Worm (Caenorhabditis elegans) whole organism, young adult: ENCODE measurements around the gene sulp-5.

ENCODE experiments used
- F22D6.2 ChIP-seq: sonication (generic microtip); optimal IDR thresholded peaks from 2 replicates; lab custom pipeline; 2016; ENCODE audit warnings: mild to moderate bottlenecking, missing genetic modification characterization, missing compliant biosample characterization
- F23B12.7 ChIP-seq: sonication (generic microtip); optimal IDR thresholded peaks from 2 replicates; lab custom pipeline; 2017; ENCODE audit warnings: missing genetic modification characterization, mild to moderate bottlenecking, missing compliant biosample characterization, antibody characterized with exemption, moderate library complexity; ENCODE audit not compliant: insufficient read depth
- F37B4.10 ChIP-seq: fragments of 200-800 bp; sonication (Bioruptor generic); IDR thresholded peaks from 2 replicates; pipeline ENCODE4 v1.3.6; 2022; ENCODE audit warnings: missing genetic modification characterization, missing compliant biosample characterization
- F52B5.7 ChIP-seq: sonication (generic microtip); optimal IDR thresholded peaks from 2 replicates; lab custom pipeline; 2016; ENCODE audit warnings: mild to moderate bottlenecking, missing genetic modification characterization, missing compliant biosample characterization
- K12H6.12 ChIP-seq: fragments of 200-800 bp; sonication (Bioruptor generic); optimal IDR thresholded peaks from 2 replicates; lab custom pipeline; 2018; ENCODE audit warnings: mild to moderate bottlenecking, missing genetic modification characterization, missing compliant biosample characterization
- Y79H2A.3 ChIP-seq: fragments of 200-800 bp; sonication (Bioruptor generic); conservative IDR thresholded peaks from 2 replicates; pipeline ENCODE4 v1.3.6; 2022; ENCODE audit warnings: missing genetic modification reagents, missing genetic modification characterization, missing compliant biosample characterization
- ama-1 ChIP-seq, 3 experiments: fragments of 150-350 bp in 1 of 3; sonication (generic microtip) in 2 of 3; optimal IDR thresholded peaks; 2 replicates each; lab custom pipeline; 2014 to 2018; ENCODE audit warnings: missing biosample characterization in 2 of 3, missing genetic modification characterization in 2 of 3, missing genetic modification reagents in 2 of 3
- attf-3 ChIP-seq: fragments of 200-800 bp; sonication (Bioruptor generic); conservative IDR thresholded peaks from 2 replicates; pipeline ENCODE4 v1.3.6; 2022; ENCODE audit warnings: missing genetic modification reagents, missing genetic modification characterization, missing compliant biosample characterization
- ccch-3 ChIP-seq: fragments of 200-800 bp; sonication (Bioruptor generic); optimal IDR thresholded peaks from 2 replicates; lab custom pipeline; 2018; ENCODE audit warnings: mild to moderate bottlenecking, missing genetic modification characterization, missing compliant biosample characterization
- dox-1 ChIP-seq: fragments of 200-800 bp; sonication (Bioruptor generic); IDR thresholded peaks from 2 replicates; pipeline ENCODE4 v1.3.6; 2022; ENCODE audit warnings: missing genetic modification reagents, missing genetic modification characterization, missing compliant biosample characterization
- efl-1 ChIP-seq: fragments of 150-350 bp; optimal IDR thresholded peaks from 2 replicates; lab custom pipeline; 2014; ENCODE audit warnings: missing biosample characterization, missing genetic modification reagents, missing genetic modification characterization
- ets-4 ChIP-seq: fragments of 200-800 bp; sonication (Bioruptor generic); optimal IDR thresholded peaks from 2 replicates; lab custom pipeline; 2018; ENCODE audit warnings: mild to moderate bottlenecking, missing genetic modification characterization, missing compliant biosample characterization
- gei-17 ChIP-seq: fragments of 200-800 bp; sonication (Bioruptor generic); optimal IDR thresholded peaks from 2 replicates; lab custom pipeline; 2018; ENCODE audit warnings: mild to moderate bottlenecking, missing genetic modification characterization, missing compliant biosample characterization
- hlh-26 ChIP-seq: fragments of 200-800 bp; sonication (Bioruptor generic); conservative IDR thresholded peaks from 2 replicates; pipeline ENCODE4 v1.3.6; 2022; ENCODE audit warnings: missing genetic modification reagents, missing genetic modification characterization, missing compliant biosample characterization
- hmg-1.2 ChIP-seq: fragments of 200-800 bp; sonication (Bioruptor generic); IDR thresholded peaks from 2 replicates; pipeline ENCODE4 v1.3.6; 2022; ENCODE audit warnings: missing genetic modification reagents, missing genetic modification characterization, missing compliant biosample characterization
- hrde-1 ChIP-seq: sonication (generic microtip); optimal IDR thresholded peaks from 2 replicates; lab custom pipeline; 2016; ENCODE audit warnings: missing genetic modification characterization, mild to moderate bottlenecking, missing compliant biosample characterization, moderate library complexity, missing genotype, missing genetic modification reagents, borderline replicate concordance
- let-526 ChIP-seq: fragments of 200-800 bp; sonication (Bioruptor generic); IDR thresholded peaks from 2 replicates; pipeline ENCODE4 v1.3.6; 2022; ENCODE audit warnings: missing genetic modification reagents, missing genetic modification characterization, missing compliant biosample characterization
- lin-40 ChIP-seq: sonication (generic microtip); optimal IDR thresholded peaks from 2 replicates; lab custom pipeline; 2016; ENCODE audit warnings: missing genetic modification characterization, mild to moderate bottlenecking, missing compliant biosample characterization, missing genotype, missing genetic modification reagents
- lsl-1 ChIP-seq: fragments of 200-800 bp; sonication (Bioruptor generic); optimal IDR thresholded peaks from 2 replicates; lab custom pipeline; 2018; ENCODE audit warnings: mild to moderate bottlenecking, missing genetic modification characterization, moderate library complexity, missing compliant biosample characterization
- lsy-27 ChIP-seq: sonication (generic microtip); optimal IDR thresholded peaks from 2 replicates; lab custom pipeline; 2017; ENCODE audit warnings: missing genetic modification characterization, mild to moderate bottlenecking, missing compliant biosample characterization, antibody characterized with exemption, missing genotype, borderline replicate concordance; ENCODE audit not compliant: insufficient read depth
- madf-3 ChIP-seq: fragments of 200-800 bp; sonication (Bioruptor generic); IDR thresholded peaks from 2 replicates; pipeline ENCODE4 v1.3.6; 2022; ENCODE audit warnings: missing genetic modification reagents, missing genetic modification characterization, missing compliant biosample characterization
- mel-28 ChIP-seq: sonication (generic microtip); optimal IDR thresholded peaks from 2 replicates; lab custom pipeline; 2016; ENCODE audit warnings: borderline replicate concordance, mild to moderate bottlenecking, missing genetic modification characterization, missing compliant biosample characterization
- mes-4 ChIP-seq: sonication (generic microtip); optimal IDR thresholded peaks from 2 replicates; lab custom pipeline; 2016; ENCODE audit warnings: missing genotype, missing genetic modification characterization, missing compliant biosample characterization
- nhr-80 ChIP-seq: sonication (generic microtip); optimal IDR thresholded peaks from 2 replicates; lab custom pipeline; 2016; ENCODE audit warnings: missing genetic modification characterization, missing compliant biosample characterization
- rcor-1 ChIP-seq: fragments of 200-800 bp; sonication (Bioruptor generic); IDR thresholded peaks from 2 replicates; pipeline ENCODE4 v1.3.6; 2022; ENCODE audit warnings: missing genetic modification reagents, missing genetic modification characterization, missing compliant biosample characterization
- sdz-38 ChIP-seq: sonication (generic microtip); optimal IDR thresholded peaks from 2 replicates; lab custom pipeline; 2016; ENCODE audit warnings: missing genotype, missing genetic modification characterization, missing compliant biosample characterization
- snpc-1.1 ChIP-seq: sonication (generic microtip); optimal IDR thresholded peaks from 2 replicates; lab custom pipeline; 2017; ENCODE audit warnings: missing genetic modification characterization, mild to moderate bottlenecking, missing compliant biosample characterization, antibody characterized with exemption, moderate library complexity, missing genotype, missing genetic modification reagents; ENCODE audit not compliant: insufficient read depth
- snpc-4 ChIP-seq, 5 experiments: fragments of 150-350 bp in 1 of 5; sonication (generic microtip) in 4 of 5; optimal IDR thresholded peaks; 2 replicates each; lab custom pipeline; 2014 to 2018; ENCODE audit warnings: missing genetic modification characterization in 5 of 5, missing biosample characterization in 3 of 5, antibody characterized with exemption in 2 of 5, mild to moderate bottlenecking in 2 of 5, missing compliant biosample characterization in 2 of 5, missing genotype in 2 of 5, moderate library complexity in 2 of 5, missing genetic modification reagents in 1 of 5
- tbx-9 ChIP-seq: sonication (generic microtip); optimal IDR thresholded peaks from 2 replicates; lab custom pipeline; 2016; ENCODE audit warnings: borderline replicate concordance, missing genetic modification characterization, inconsistent platforms, missing compliant biosample characterization
- ztf-25 ChIP-seq: fragments of 200-800 bp; sonication (Bioruptor generic); IDR thresholded peaks from 2 replicates; pipeline ENCODE4 v1.3.6; 2022; ENCODE audit warnings: missing genetic modification reagents, missing genetic modification characterization, missing compliant biosample characterization
- ztf-26 ChIP-seq: sonication (generic microtip); optimal IDR thresholded peaks from 2 replicates; lab custom pipeline; 2017; ENCODE audit warnings: missing genetic modification characterization, missing compliant biosample characterization

Gene sulp-5

DNA sequence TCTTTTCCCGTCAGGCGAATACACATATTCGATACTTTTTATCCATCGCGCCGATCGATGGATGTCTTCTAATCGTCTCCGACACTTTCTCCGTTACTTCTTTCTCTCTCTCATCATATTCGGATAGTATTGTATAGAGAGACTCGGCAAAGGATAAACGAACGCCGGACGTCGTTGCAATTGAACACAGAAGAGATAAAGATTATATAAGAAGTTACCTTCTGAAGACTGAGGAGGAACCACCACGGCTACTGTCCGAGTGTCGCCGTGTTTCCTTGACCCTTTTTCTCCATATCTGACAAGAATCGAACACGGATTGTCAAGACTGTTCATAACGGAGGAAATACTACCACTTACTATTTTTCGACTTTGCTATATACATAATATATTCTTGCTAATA, 19.3 kb downstream of the sulp-5 start, which contains the start of gene sma-1:
sma-1 (plus strand) TSS at position 301 of the 400 bp plus-strand sequence.
- TF ChIP-seq F23B12.7 (tag; lab: Kevin White, UChicago): no peak
- no peak for TF ChIP-seq F52B5.7 (tag; lab: Kevin White, UChicago)
- no peak for TF ChIP-seq sdz-38 (tag; lab: Kevin White, UChicago)
- TF ChIP-seq snpc-4 (GFP tag; optimal IDR thresholded peaks at IDR 0.05; lab: Kevin White, UChicago): no peak
- no peak for TF ChIP-seq snpc-4 (tag; optimal IDR thresholded peaks at IDR 0.05; lab: Kevin White, UChicago)

DNA sequence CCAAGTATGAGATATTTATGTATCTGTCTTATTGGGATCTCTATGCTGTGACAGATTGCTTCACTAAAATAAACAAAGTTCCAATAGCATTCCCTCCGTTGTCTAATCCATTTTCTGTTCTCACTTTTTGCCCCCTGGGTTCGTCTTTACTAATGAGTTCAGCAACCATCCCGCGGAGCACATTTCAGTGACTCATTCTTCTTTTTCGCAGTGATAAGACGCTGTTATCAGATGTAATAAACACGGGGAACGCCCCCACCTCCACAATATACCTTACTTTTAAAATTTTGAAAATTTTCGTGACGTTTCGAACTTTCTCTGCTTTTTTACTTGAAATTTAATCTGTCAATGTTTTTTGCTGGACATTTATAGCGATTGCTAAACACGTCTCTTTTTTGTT, 20.3 kb downstream of the sulp-5 start:
- TF ChIP-seq nhr-80 (tag; lab: Kevin White, UChicago) (peak; percentile 67), hlh-26 (GFP tag; lab: Robert Waterston, UW) (no peak)

DNA sequence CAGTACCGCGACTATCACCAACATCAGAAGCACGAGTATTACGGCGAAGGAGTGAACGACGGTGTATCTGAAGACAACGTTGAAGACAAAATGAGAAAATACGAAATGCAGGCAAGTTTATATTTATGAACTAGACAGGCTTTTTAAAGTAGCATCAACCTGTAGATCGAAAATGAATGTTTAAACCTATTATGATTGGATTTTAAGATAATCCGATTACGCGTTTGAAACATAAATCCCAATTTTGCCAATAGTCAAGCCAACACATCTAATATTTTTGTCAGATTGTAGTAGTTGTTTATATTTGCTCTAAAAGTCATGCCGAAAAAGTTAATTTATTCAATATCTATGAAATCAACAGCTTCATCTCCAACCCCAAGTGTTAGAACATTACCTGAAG, 21.4 kb downstream of the sulp-5 start:
- TF ChIP-seq gei-17 (GFP tag; lab: Kevin White, UChicago) (no peak), ztf-26 (tag; lab: Kevin White, UChicago) (no peak)

DNA sequence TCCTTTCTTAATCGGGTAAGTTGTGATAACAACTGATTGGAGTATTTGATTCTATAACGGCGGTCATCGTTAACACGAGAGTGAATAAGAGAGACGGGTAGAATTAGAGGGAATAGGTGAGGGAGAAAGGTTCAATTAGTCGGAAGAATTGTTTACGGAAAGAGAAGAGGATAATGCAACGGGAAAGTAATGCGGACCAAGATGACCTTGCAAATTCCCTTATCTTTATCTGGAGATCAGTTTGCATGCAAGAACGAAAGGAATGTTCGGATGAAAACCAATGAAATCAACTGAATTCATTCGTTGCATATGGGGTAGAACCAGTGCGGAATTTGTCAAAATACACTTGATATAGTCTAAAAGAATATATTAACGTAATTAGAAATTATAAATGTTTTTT, 22.3 kb downstream of the sulp-5 start:
- TF ChIP-seq madf-3 (no peak), let-526 (no peak), ccch-3 (GFP tag; lab: Kevin White, UChicago) (no peak), tbx-9 (tag; lab: Kevin White, UChicago) (no peak), F37B4.10 (GFP tag; lab: Robert Waterston, UW) (no peak), mel-28 (no peak), F22D6.2 (tag; lab: Kevin White, UChicago) (no peak), hrde-1 (tag; lab: Kevin White, UChicago) (no peak), lin-40 (tag; lab: Kevin White, UChicago) (no peak)
- TF ChIP-seq, all 124 proteins: peak for 0

DNA sequence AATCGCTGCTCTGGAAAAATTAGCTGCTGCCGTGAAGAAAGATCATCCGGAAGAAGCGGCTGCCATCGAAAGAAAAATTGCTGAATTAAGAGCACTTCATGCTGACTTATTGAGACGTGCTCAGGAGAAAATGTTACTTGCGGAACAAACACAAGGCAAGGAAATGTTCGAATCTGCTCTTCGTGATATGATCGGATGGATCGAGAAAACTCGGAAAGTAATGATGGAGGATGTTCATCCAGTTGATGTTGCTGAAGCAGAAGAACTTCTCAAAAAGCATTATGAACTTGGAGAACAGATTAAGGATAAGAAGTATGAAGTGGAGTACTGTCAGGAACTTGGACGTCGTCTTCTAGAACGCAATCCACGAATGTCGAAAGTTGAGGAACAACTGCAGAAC, 26.1 kb downstream of the sulp-5 start:
- TF ChIP-seq ets-4 (GFP tag; lab: Kevin White, UChicago) (no peak), ztf-25 (GFP tag; lab: Robert Waterston, UW) (no peak), mes-4 (tag; lab: Kevin White, UChicago) (no peak), Y79H2A.3 (no peak), lsl-1 (no peak), lsy-27 (no peak), efl-1 (GFP tag; lab: Kevin White, UChicago) (no peak), attf-3 (no peak), hmg-1.2 (GFP tag; lab: Robert Waterston, UW) (no peak), K12H6.12 (tag; lab: Kevin White, UChicago) (no peak), ama-1 (optimal IDR thresholded peaks at IDR 0.05; lab: Kevin White, UChicago) (no peak), ama-1 (GFP tag; optimal IDR thresholded peaks at IDR 0.05; lab: Kevin White, UChicago) (no peak), F37B4.10 (GFP tag; lab: Robert Waterston, UW) (no peak), mel-28 (no peak), rcor-1 (GFP tag; lab: Robert Waterston, UW) (no peak), snpc-1.1 (no peak), dox-1 (GFP tag; lab: Robert Waterston, UW) (no peak)
